Fruit fly (Drosophila melanogaster) whole organism, prepupa: ENCODE results near the gene CG33322.

Experiments
- CG3032 ChIP-seq: fragments of 200-800 bp; optimal IDR thresholded peaks from 2 replicates; lab custom pipeline; 2019; ENCODE audit warnings: missing biosample characterization, mild to moderate bottlenecking, missing genetic modification characterization, moderate library complexity
- CG31627 ChIP-seq: fragments of 200-800 bp; sonication (Bioruptor generic); optimal IDR thresholded peaks from 3 replicates; lab custom pipeline; 2016; ENCODE audit warnings: missing biosample characterization, missing genetic modification characterization
- CG34406 ChIP-seq: fragments of 200-800 bp; sonication (Bioruptor generic); optimal IDR thresholded peaks from 3 replicates; lab custom pipeline; 2016; ENCODE audit warnings: missing biosample characterization, missing genetic modification characterization
- CG3919 ChIP-seq: fragments of 200-800 bp; sonication (Bioruptor generic); optimal IDR thresholded peaks from 3 replicates; lab custom pipeline; 2016; ENCODE audit warnings: missing biosample characterization, missing genetic modification characterization
- CG6163 ChIP-seq: fragments of 200-800 bp; sonication (Bioruptor generic); IDR thresholded peaks from 3 replicates; pipeline ENCODE4 v1.3.6; 2022; ENCODE audit warnings: missing biosample characterization, missing genetic modification characterization
- CG6792 ChIP-seq: fragments of 200-800 bp; sonication (Bioruptor generic); optimal IDR thresholded peaks from 3 replicates; lab custom pipeline; 2016; ENCODE audit warnings: missing biosample characterization, missing genetic modification characterization
- CG6854 ChIP-seq: fragments of 200-800 bp; sonication (Bioruptor generic); optimal IDR thresholded peaks from 2 replicates; lab custom pipeline; 2017; ENCODE audit warnings: missing biosample characterization, mild to moderate bottlenecking, missing genetic modification characterization
- CG7368 ChIP-seq: fragments of 200-800 bp; sonication (Bioruptor generic); optimal IDR thresholded peaks from 3 replicates; lab custom pipeline; 2016; ENCODE audit warnings: missing biosample characterization, missing genetic modification characterization
- Gug ChIP-seq: fragments of 200-800 bp; sonication (Bioruptor generic); IDR thresholded peaks from 2 replicates; pipeline ENCODE4 v1.3.6; 2022; ENCODE audit warnings: missing biosample characterization, missing genetic modification characterization
- Hr39 ChIP-seq: fragments of 200-800 bp; sonication (Bioruptor generic); optimal IDR thresholded peaks from 2 replicates; lab custom pipeline; 2016; ENCODE audit warnings: missing biosample characterization, missing genetic modification characterization
- achi ChIP-seq: fragments of 200-800 bp; sonication (Bioruptor generic); optimal IDR thresholded peaks from 3 replicates; lab custom pipeline; 2016; ENCODE audit warnings: missing biosample characterization, missing genetic modification characterization
- cyc ChIP-seq: fragments of 200-800 bp; sonication (Bioruptor generic); optimal IDR thresholded peaks from 3 replicates; lab custom pipeline; 2016; ENCODE audit warnings: missing biosample characterization, missing genetic modification characterization
- fd59A ChIP-seq: fragments of 200-800 bp; sonication (Bioruptor generic); optimal IDR thresholded peaks from 2 replicates; lab custom pipeline; 2017; ENCODE audit warnings: missing biosample characterization, mild to moderate bottlenecking, missing genetic modification characterization, missing genetic modification reagents

- no peak for TF ChIP-seq Hr39
- no peak for TF ChIP-seq achi (GFP tag; lab: Kevin White, UChicago)
- TF ChIP-seq cyc (GFP tag; lab: Kevin White, UChicago) = no peak
- no peak for TF ChIP-seq CG6792 (GFP tag; lab: Kevin White, UChicago)
- TF ChIP-seq fd59A (GFP tag; lab: Kevin White, UChicago) = no peak
- no peak for TF ChIP-seq CG3032 (tag; lab: Kevin White, UChicago)
- no peak for TF ChIP-seq CG34406 (GFP tag; lab: Kevin White, UChicago)
- no peak for TF ChIP-seq CG6163 (GFP tag; lab: Robert Waterston, UW)
- no peak for TF ChIP-seq CG3919 (GFP tag; lab: Kevin White, UChicago)
- TF ChIP-seq CG7368 (GFP tag; lab: Kevin White, UChicago) = no peak
- TF ChIP-seq CG6854 = no peak
- no peak for TF ChIP-seq Gug (GFP tag; lab: Robert Waterston, UW)
- TF ChIP-seq CG31627 (GFP tag; lab: Kevin White, UChicago) = no peak
Observed at dm6 chr2L:20857791-20858190, 41.8 kb upstream of the CG33322 start, which contains the start of gene CG14400.
